Fruit fly (Drosophila melanogaster): ENCODE data around the gene HP1D3csd.

Gene HP1D3csd

dm6 chrX:19152570-19153287 lies 37.3 kb upstream of the HP1D3csd start (continued):
- peak; percentile 18 for TF ChIP-seq dac (GFP tag; optimal IDR thresholded peaks at IDR 0.05)
- TF ChIP-seq CG34406 (GFP tag; optimal IDR thresholded peaks at IDR 0.05) = peak; percentile 80
- TF ChIP-seq CG7368 (GFP tag; optimal IDR thresholded peaks at IDR 0.05) = peak; percentile 59
- TF ChIP-seq CG31627 (GFP tag; optimal IDR thresholded peaks at IDR 0.05) = peak; percentile 77
- peak; percentile 98 for TF ChIP-seq svp (GFP tag)
- TF ChIP-seq CG32006 (GFP tag; optimal IDR thresholded peaks at IDR 0.05) = peak; percentile 85
- TF ChIP-seq CG10631 (GFP tag; optimal IDR thresholded peaks at IDR 0.05) = peak; percentile 66
- TF ChIP-seq fd85E (GFP tag; optimal IDR thresholded peaks at IDR 0.05) = no peak
- TF ChIP-seq CG8119 (GFP tag; IDR thresholded peaks at IDR 0.05) = peak; percentile 77
- TF ChIP-seq achi (GFP tag; optimal IDR thresholded peaks at IDR 0.05) = peak; percentile 77
- TF ChIP-seq ss (GFP tag; optimal IDR thresholded peaks at IDR 0.05) = peak in 1 of 2 experiments; percentile 49
- peak; percentile 55 for TF ChIP-seq Ets21C (GFP tag; optimal IDR thresholded peaks at IDR 0.05)
- peak; percentile 76 for TF ChIP-seq CG6792 (GFP tag; optimal IDR thresholded peaks at IDR 0.05)
- peak; percentile 58 for TF ChIP-seq CG11762 (GFP tag; optimal IDR thresholded peaks at IDR 0.05; ENCODE audit: insufficient read depth)
- TF ChIP-seq fkh (GFP tag; optimal IDR thresholded peaks at IDR 0.05) = no peak
- peak; percentile 83 for TF ChIP-seq Met (GFP tag; optimal IDR thresholded peaks at IDR 0.05)
- TF ChIP-seq CG6163 (GFP tag; IDR thresholded peaks at IDR 0.05) = peak; percentile 55; the same call in 2 of the 3 replicates

DNA sequence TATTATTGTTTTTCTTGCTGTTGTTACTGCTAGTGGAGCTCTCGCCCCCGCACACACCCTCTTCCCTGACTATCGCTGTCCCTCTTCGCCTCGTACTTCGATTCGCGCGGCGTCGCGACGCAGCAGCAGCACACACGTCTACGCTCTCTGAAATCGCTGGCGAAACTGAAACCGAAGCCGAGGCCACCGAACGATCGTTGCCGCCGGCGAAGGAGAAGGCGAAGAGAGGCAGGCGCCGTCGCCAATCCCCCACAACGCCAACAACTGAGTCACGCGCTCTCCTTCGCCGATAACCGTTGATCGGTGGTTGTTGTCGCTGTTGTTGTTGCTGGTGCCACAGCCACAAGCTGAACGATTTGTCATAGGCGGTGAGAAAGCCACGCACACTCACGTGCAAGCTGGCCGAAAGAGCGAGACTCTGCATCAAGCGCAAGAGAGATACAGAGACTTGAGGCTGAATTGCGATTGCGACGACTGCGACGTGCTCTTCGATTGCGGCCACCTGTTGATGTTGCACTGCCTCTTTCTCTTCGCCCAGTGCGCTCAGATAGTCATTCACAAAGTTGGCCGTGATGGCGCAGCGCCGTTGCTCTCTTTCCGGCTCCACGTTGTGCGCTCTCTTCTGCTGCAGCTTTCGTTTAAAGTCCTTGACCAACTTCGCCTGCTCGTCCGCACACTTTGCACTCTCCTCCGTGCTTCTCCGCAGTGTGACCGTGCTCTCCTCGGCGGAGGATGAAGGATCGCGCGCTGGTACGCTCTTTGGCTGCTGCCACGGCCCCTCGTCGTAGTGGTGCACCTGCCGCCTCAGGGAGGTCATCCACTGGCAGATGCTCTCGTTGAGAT lies 36.5 kb upstream of the HP1D3csd start:
- TF ChIP-seq fkh (GFP tag; optimal IDR thresholded peaks at IDR 0.05) (peak; percentile 54), CG11902 (GFP tag; optimal IDR thresholded peaks at IDR 0.05) (no peak), Eip78C (GFP tag) (peak; percentile 34), CG15336 (GFP tag; IDR thresholded peaks at IDR 0.05) (peak; percentile 53; the same call in 1 of the 2 replicates), CG8632 (GFP tag; optimal IDR thresholded peaks at IDR 0.05) (no peak), OdsH (GFP tag; optimal IDR thresholded peaks at IDR 0.05) (no peak), CG8119 (GFP tag; IDR thresholded peaks at IDR 0.05) (peak; percentile 48; the same call in 2 of the 3 replicates), Blimp-1 (GFP tag; optimal IDR thresholded peaks at IDR 0.05) (peak; percentile 26), ss (GFP tag; optimal IDR thresholded peaks at IDR 0.05) (peak; percentile 29 to 50), CG11294 (GFP tag; IDR thresholded peaks at IDR 0.05) (no peak), Eip75B (GFP tag; optimal IDR thresholded peaks at IDR 0.05) (peak; percentile 62), CG6276 (GFP tag; optimal IDR thresholded peaks at IDR 0.05) (peak; percentile 41), CG7368 (GFP tag; optimal IDR thresholded peaks at IDR 0.05) (peak; percentile 20), Gug (GFP tag; IDR thresholded peaks at IDR 0.05) (peak; percentile 47; the same call in 1 of the 2 replicates), CG10631 (GFP tag; optimal IDR thresholded peaks at IDR 0.05) (no peak), eg (GFP tag; IDR thresholded peaks at IDR 0.05) (0 out of 3 replicates have a peak, but pooled peaks have one; percentile 5), dsx (GFP tag; optimal IDR thresholded peaks at IDR 0.05; ENCODE audit: poor library complexity, severe bottlenecking) (peak; percentile 40), svp (GFP tag) (peak; percentile 94), CG16779 (tag; optimal IDR thresholded peaks at IDR 0.05) (peak; percentile 52), CG9139 (GFP tag; optimal IDR thresholded peaks at IDR 0.05) (peak; percentile 16), vri (GFP tag; optimal IDR thresholded peaks at IDR 0.05) (peak; percentile 43), Sox102F (GFP tag; optimal IDR thresholded peaks at IDR 0.05) (peak; percentile 50), CG6854 (GFP tag; optimal IDR thresholded peaks at IDR 0.05) (peak; percentile 49), Sox14 (GFP tag; optimal IDR thresholded peaks at IDR 0.05) (peak; percentile 9), CG3919 (GFP tag; optimal IDR thresholded peaks at IDR 0.05) (peak; percentile 2)

All from whole organism, prepupa.